Worm (Caenorhabditis elegans) whole organism, late embryonic: ENCODE data around the gene mgrn-1.

ENCODE experiments used
- C08G9.2 ChIP-seq: sonication (generic microtip); optimal IDR thresholded peaks from 2 replicates; lab custom pipeline; 2016; ENCODE audit warnings: mild to moderate bottlenecking, missing genetic modification characterization, moderate library complexity, missing compliant biosample characterization
- K02D7.2 ChIP-seq: sonication (generic microtip); optimal IDR thresholded peaks from 2 replicates; lab custom pipeline; 2017; ENCODE audit warnings: mild to moderate bottlenecking, missing genetic modification characterization, missing compliant biosample characterization
- ama-1 ChIP-seq: fragments of 150-350 bp; optimal IDR thresholded peaks from 2 replicates; lab custom pipeline; 2014
- ceh-18 ChIP-seq: sonication (generic microtip); optimal IDR thresholded peaks from 2 replicates; lab custom pipeline; 2016; ENCODE audit warnings: missing genetic modification characterization, missing compliant biosample characterization
- ceh-9 ChIP-seq: sonication (generic microtip); optimal IDR thresholded peaks from 2 replicates; lab custom pipeline; 2016; ENCODE audit warnings: mild to moderate bottlenecking, missing genetic modification characterization, inconsistent platforms, missing compliant biosample characterization
- elt-2 ChIP-seq: sonication (generic microtip); optimal IDR thresholded peaks from 2 replicates; lab custom pipeline; 2016; ENCODE audit warnings: missing genetic modification reagents, missing genetic modification characterization, missing compliant biosample characterization
- elt-4 ChIP-seq: sonication (generic microtip); optimal IDR thresholded peaks from 2 replicates; lab custom pipeline; 2016; ENCODE audit warnings: missing genetic modification characterization, missing compliant biosample characterization
- ets-4 ChIP-seq: sonication (generic microtip); optimal IDR thresholded peaks from 2 replicates; lab custom pipeline; 2016; ENCODE audit warnings: missing genetic modification characterization, missing compliant biosample characterization
- nhr-11 ChIP-seq: fragments of 150-350 bp; optimal IDR thresholded peaks from 2 replicates; lab custom pipeline; 2014; ENCODE audit warnings: missing biosample characterization, missing genetic modification characterization
- pag-3 ChIP-seq: sonication (generic microtip); optimal IDR thresholded peaks from 2 replicates; lab custom pipeline; 2016; ENCODE audit warnings: missing compliant biosample characterization, missing genetic modification characterization, borderline replicate concordance

DNA sequence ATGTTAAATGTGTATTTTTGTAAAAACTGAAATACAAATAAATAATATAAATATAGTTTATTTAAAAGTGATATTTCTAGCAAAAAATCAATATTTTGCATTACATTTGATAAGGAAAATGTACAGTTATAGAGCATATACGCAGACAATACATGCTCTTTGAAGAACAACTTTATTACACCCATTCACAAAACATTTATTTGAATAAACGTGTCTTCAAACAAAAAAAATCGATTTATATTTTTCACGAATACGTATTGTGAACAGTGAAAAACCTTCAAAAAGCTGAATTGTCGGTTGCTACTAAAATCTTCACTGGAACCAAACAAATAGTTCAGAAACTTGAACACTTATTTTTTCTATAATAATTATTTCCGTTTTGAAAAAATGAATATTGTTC, 36.1 kb upstream of the mgrn-1 start, which contains the start of gene K04G11.3:
- TF ChIP-seq ama-1 (no peak), pag-3 (tag; lab: Kevin White, UChicago) (no peak), ceh-9 (tag; lab: Kevin White, UChicago) (no peak), C08G9.2 (tag; lab: Kevin White, UChicago) (no peak), elt-2 (tag; lab: Kevin White, UChicago) (no peak), nhr-11 (tag; lab: Kevin White, UChicago) (no peak), ets-4 (tag; lab: Kevin White, UChicago) (no peak), K02D7.2 (tag; lab: Kevin White, UChicago) (no peak), elt-4 (tag; lab: Kevin White, UChicago) (no peak), ceh-18 (no peak)
